Fruit fly (Drosophila melanogaster) whole organism, adult: ENCODE results near the gene enc.

Experiments used
- CG14711 ChIP-seq: fragments of 200-800 bp; sonication (Bioruptor generic); optimal IDR thresholded peaks from 2 replicates; lab custom pipeline; 2018; ENCODE audit warnings: missing biosample characterization, mild to moderate bottlenecking, missing genetic modification characterization, moderate library complexity
- CG1620 ChIP-seq: fragments of 200-800 bp; sonication (Bioruptor generic); optimal IDR thresholded peaks from 2 replicates; lab custom pipeline; 2016; ENCODE audit warnings: missing biosample characterization, missing genetic modification characterization
- CG5204 ChIP-seq: fragments of 200-800 bp; sonication (Bioruptor generic); optimal IDR thresholded peaks from 2 replicates; lab custom pipeline; 2016; ENCODE audit warnings: missing biosample characterization, missing genetic modification characterization
- CG7045 ChIP-seq: fragments of 200-800 bp; sonication (Bioruptor generic); optimal IDR thresholded peaks from 2 replicates; lab custom pipeline; 2017; ENCODE audit warnings: missing biosample characterization, mild to moderate bottlenecking, missing genetic modification characterization
- Clk ChIP-seq: fragments of 200-800 bp; sonication (Bioruptor generic); optimal IDR thresholded peaks from 2 replicates; lab custom pipeline; 2017; ENCODE audit warnings: missing biosample characterization, missing genetic modification characterization
- Crg-1 ChIP-seq: fragments of 200-800 bp; sonication (Bioruptor generic); optimal IDR thresholded peaks from 2 replicates; lab custom pipeline; 2016; ENCODE audit warnings: missing biosample characterization, missing genetic modification characterization
- Mnt ChIP-seq: fragments of 200-800 bp; sonication (Bioruptor generic); optimal IDR thresholded peaks from 2 replicates; lab custom pipeline; 2016; ENCODE audit warnings: missing biosample characterization, mild to moderate bottlenecking, missing genetic modification characterization
- cic ChIP-seq: fragments of 200-800 bp; sonication (Bioruptor generic); optimal IDR thresholded peaks from 2 replicates; lab custom pipeline; 2017; ENCODE audit warnings: missing biosample characterization, mild to moderate bottlenecking, missing genetic modification characterization, moderate library complexity
- cnc ChIP-seq, 2 experiments: fragments of >200 bp; optimal IDR thresholded peaks; 2 replicates each; lab custom pipeline; 2017
- kay ChIP-seq: fragments of 200-800 bp; sonication (Bioruptor generic); peaks from one replicate; lab custom pipeline; 2016; ENCODE audit warnings: missing biosample characterization, missing genetic modification characterization, borderline replicate concordance
- ovo ChIP-seq: fragments of 200-800 bp; sonication (Bioruptor generic); optimal IDR thresholded peaks from 2 replicates; lab custom pipeline; 2016; ENCODE audit warnings: missing biosample characterization, missing genetic modification characterization
- pad ChIP-seq: fragments of 200-800 bp; sonication (Bioruptor generic); optimal IDR thresholded peaks from 3 replicates; lab custom pipeline; 2017; ENCODE audit warnings: missing biosample characterization, missing genetic modification characterization, mild to moderate bottlenecking, moderate library complexity, missing genetic modification reagents
- tj ChIP-seq: fragments of 200-800 bp; sonication (Bioruptor generic); optimal IDR thresholded peaks from 3 replicates; lab custom pipeline; 2017; ENCODE audit warnings: missing biosample characterization, mild to moderate bottlenecking, missing genetic modification characterization, moderate library complexity
- toe ChIP-seq: fragments of 200-800 bp; sonication (Bioruptor generic); optimal IDR thresholded peaks from 2 replicates; lab custom pipeline; 2016; ENCODE audit warnings: missing biosample characterization, missing genetic modification characterization

DNA sequence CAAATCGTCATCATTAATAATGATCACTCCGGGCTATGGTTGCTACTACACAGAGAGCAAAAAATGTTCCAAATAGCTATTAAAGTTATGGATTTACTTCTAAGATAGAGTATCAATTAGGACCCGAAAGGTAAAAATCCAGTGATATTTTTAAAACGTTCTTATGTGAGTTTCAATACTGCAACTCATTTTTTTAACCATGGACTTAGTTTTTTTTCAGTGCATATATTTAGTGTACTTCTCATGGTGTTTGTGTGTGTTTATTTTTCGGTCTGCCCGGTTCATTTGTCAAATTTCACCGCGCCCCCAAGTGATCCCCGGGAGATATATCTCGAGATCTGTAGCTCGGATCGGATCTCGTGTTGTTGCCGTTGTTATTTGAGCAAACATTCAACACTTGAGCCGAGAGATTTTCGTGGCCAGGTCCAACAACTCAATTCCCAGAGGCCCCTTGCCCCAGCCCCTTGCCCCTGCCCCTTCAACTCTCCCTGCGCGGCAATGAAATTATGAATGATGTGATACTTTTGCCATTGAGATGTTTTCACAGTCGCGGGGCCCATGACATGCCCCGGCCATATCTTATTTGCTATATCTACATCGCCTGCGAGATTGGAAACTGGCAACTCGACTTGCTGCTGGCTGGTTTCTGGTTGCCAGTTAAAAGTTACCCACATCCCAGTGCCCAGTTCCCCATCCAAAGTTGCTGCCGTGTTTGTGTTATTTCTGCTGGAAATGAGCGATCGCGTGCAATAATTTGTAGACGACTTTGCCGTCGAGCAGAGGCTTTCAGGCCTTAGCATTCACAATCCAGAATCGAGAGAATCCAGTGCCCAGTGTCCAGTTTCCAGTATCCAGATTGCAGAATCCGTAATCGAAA, 44.3 kb downstream of the enc start:
- TF ChIP-seq Mnt (GFP tag; lab: Kevin White, UChicago) (no peak), ovo (no peak), CG7045 (GFP tag; lab: Kevin White, UChicago) (no peak), toe (GFP tag; lab: Kevin White, UChicago) (no peak), cnc (optimal IDR thresholded peaks at IDR 0.05; lab: Kevin White, UChicago) (no peak), Crg-1 (GFP tag; lab: Kevin White, UChicago) (no peak), Clk (GFP tag; lab: Kevin White, UChicago) (no peak), kay (GFP tag; lab: Kevin White, UChicago) (no peak), CG1620 (GFP tag; lab: Kevin White, UChicago) (no peak), CG14711 (tag; lab: Kevin White, UChicago) (no peak), tj (GFP tag; lab: Kevin White, UChicago) (no peak), cic (GFP tag; lab: Kevin White, UChicago) (no peak), CG5204 (GFP tag; lab: Kevin White, UChicago) (no peak), pad (GFP tag; lab: Kevin White, UChicago) (no peak)
